Fruit fly (Drosophila melanogaster): Measurements from ENCODE around the gene nAChRbeta1.

DNA sequence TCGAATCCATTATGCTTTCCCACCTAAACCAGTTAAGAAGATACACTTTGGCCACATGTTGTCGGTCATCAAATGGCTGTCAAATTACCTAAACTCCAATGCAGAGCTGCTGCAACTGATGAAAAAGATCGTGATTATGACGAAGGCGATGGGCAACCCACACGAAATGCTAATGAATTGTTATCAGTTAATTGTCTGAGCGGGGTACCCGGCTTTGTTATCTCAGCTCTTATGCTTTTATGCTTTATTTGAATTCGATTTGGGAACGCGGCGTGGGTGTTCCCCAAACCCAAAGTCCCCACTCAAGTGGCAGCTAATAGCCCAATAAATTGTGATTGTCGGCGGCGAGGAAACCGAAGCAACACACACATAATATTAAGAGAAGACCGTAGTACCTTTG, 46.6 kb upstream of the nAChRbeta1 start:
- TF ChIP-seq dsx (GFP tag; optimal IDR thresholded peaks at IDR 0.05; ENCODE audit: poor library complexity, severe bottlenecking) (no peak), Sox102F (GFP tag; optimal IDR thresholded peaks at IDR 0.05) (no peak), dac (GFP tag; optimal IDR thresholded peaks at IDR 0.05) (no peak), Hr39 (GFP tag; optimal IDR thresholded peaks at IDR 0.05) (no peak), Met (GFP tag; optimal IDR thresholded peaks at IDR 0.05) (no peak)

All from whole organism, prepupa.